Fruit fly (Drosophila melanogaster) whole organism, pupa: Measurements from ENCODE around the gene CG14450.

ENCODE experiments used
- CG10348 ChIP-seq: fragments of 200-800 bp; sonication (Bioruptor generic); IDR thresholded peaks from 2 replicates; pipeline ENCODE4 v1.3.6; 2022; ENCODE audit warnings: missing biosample characterization, missing genetic modification characterization
- CG12605 ChIP-seq: fragments of 200-800 bp; sonication (Bioruptor generic); IDR thresholded peaks from 2 replicates; pipeline ENCODE4 v1.3.6; 2022; ENCODE audit warnings: missing biosample characterization, missing genetic modification characterization
- CG13204 ChIP-seq: fragments of 200-800 bp; sonication (Bioruptor generic); optimal IDR thresholded peaks from 2 replicates; lab custom pipeline; 2018; ENCODE audit warnings: missing biosample characterization, mild to moderate bottlenecking, missing genetic modification characterization, moderate library complexity
- CG14655 ChIP-seq: fragments of 200-800 bp; sonication (Bioruptor generic); optimal IDR thresholded peaks from 3 replicates; lab custom pipeline; 2017; ENCODE audit warnings: mild to moderate bottlenecking, missing biosample characterization, missing genetic modification reagents, missing genetic modification characterization
- CG15710 ChIP-seq: fragments of 200-800 bp; sonication (Bioruptor generic); optimal IDR thresholded peaks from 2 replicates; lab custom pipeline; 2018; ENCODE audit warnings: missing biosample characterization, mild to moderate bottlenecking, missing genetic modification characterization, moderate library complexity
- CG17806 ChIP-seq: fragments of 200-800 bp; sonication (Bioruptor generic); optimal IDR thresholded peaks from 2 replicates; lab custom pipeline; 2018; ENCODE audit warnings: missing biosample characterization, mild to moderate bottlenecking, missing genetic modification characterization, moderate library complexity
- CG32121 ChIP-seq: fragments of 200-800 bp; sonication (Bioruptor generic); IDR thresholded peaks from 2 replicates; pipeline ENCODE4 v1.3.6; 2022; ENCODE audit warnings: missing biosample characterization, missing genetic modification characterization
- CG34367 ChIP-seq: fragments of 200-800 bp; sonication (Bioruptor generic); optimal IDR thresholded peaks from 2 replicates; lab custom pipeline; 2018; ENCODE audit warnings: missing biosample characterization, mild to moderate bottlenecking, missing genetic modification characterization
- CG8301 ChIP-seq: fragments of 200-800 bp; sonication (Bioruptor generic); optimal IDR thresholded peaks from 2 replicates; lab custom pipeline; 2018; ENCODE audit warnings: missing biosample characterization, mild to moderate bottlenecking, missing genetic modification characterization
- CG9948 ChIP-seq: fragments of 200-800 bp; sonication (Bioruptor generic); optimal IDR thresholded peaks from 2 replicates; lab custom pipeline; 2018; ENCODE audit warnings: missing biosample characterization, mild to moderate bottlenecking, missing genetic modification characterization, moderate library complexity
- D1 ChIP-seq: fragments of 200-800 bp; sonication (Bioruptor generic); optimal IDR thresholded peaks from 2 replicates; lab custom pipeline; 2018; ENCODE audit warnings: missing biosample characterization, mild to moderate bottlenecking, missing genetic modification characterization, moderate library complexity
- EcR ChIP-seq: fragments of 200-800 bp; sonication (Bioruptor generic); optimal IDR thresholded peaks from 3 replicates; lab custom pipeline; 2019; ENCODE audit warnings: missing biosample characterization, missing genetic modification characterization, mild to moderate bottlenecking, moderate library complexity, missing genetic modification reagents
- Pif1A ChIP-seq: fragments of 200-800 bp; sonication (Bioruptor generic); optimal IDR thresholded peaks from 3 replicates; lab custom pipeline; 2016; ENCODE audit warnings: missing biosample characterization, missing genetic modification characterization
- Pif1B ChIP-seq: fragments of 200-800 bp; sonication (Bioruptor generic); optimal IDR thresholded peaks from 3 replicates; lab custom pipeline; 2016; ENCODE audit warnings: missing biosample characterization, missing genetic modification characterization
- Snoo ChIP-seq: fragments of 200-800 bp; sonication (Bioruptor generic); optimal IDR thresholded peaks from 3 replicates; lab custom pipeline; 2017; ENCODE audit warnings: missing biosample characterization, mild to moderate bottlenecking, missing genetic modification characterization, inconsistent platforms
- fd96Ca ChIP-seq: fragments of 200-800 bp; sonication (Bioruptor generic); IDR thresholded peaks from 3 replicates; pipeline ENCODE4 v1.3.6; 2022; ENCODE audit warnings: missing biosample characterization, missing genetic modification characterization
- rn ChIP-seq: fragments of 200-800 bp; sonication (Bioruptor generic); IDR thresholded peaks from 2 replicates; pipeline ENCODE4 v1.3.6; 2022; ENCODE audit warnings: missing biosample characterization, missing genetic modification characterization

The CG14450 gene

dm6 chr3L:22686987-22687386 lies 40.6 kb downstream of the CG14450 start, which contains the start of the genes CG14455 and CG14456:
Gene CG14455 (minus strand): TSS chr3L:22687087.
Gene CG14456 (plus strand): TSS chr3L:22687222.
- TF ChIP-seq D1 (tag; lab: Kevin White, UChicago) (no peak), CG9948 (no peak), CG17806 (tag; lab: Kevin White, UChicago) (no peak), fd96Ca (GFP tag; lab: Robert Waterston, UW) (no peak), CG13204 (GFP tag; lab: Kevin White, UChicago) (no peak), CG10348 (GFP tag; lab: Robert Waterston, UW) (no peak), rn (GFP tag; lab: Robert Waterston, UW) (no peak), Snoo (tag; lab: Kevin White, UChicago) (no peak), CG12605 (GFP tag; lab: Robert Waterston, UW) (no peak), CG15710 (tag; lab: Kevin White, UChicago) (no peak)

- TF ChIP-seq CG17806 (tag; lab: Kevin White, UChicago) (no peak), CG14655 (GFP tag; lab: Kevin White, UChicago) (no peak), CG8301 (no peak), Pif1B (no peak), Snoo (tag; lab: Kevin White, UChicago) (no peak), EcR (GFP tag; lab: Kevin White, UChicago) (no peak), fd96Ca (GFP tag; lab: Robert Waterston, UW) (no peak), rn (GFP tag; lab: Robert Waterston, UW) (no peak), CG34367 (no peak), CG10348 (GFP tag; lab: Robert Waterston, UW) (no peak), Pif1A (GFP tag; lab: Kevin White, UChicago) (no peak), CG9948 (no peak), CG32121 (GFP tag; lab: Robert Waterston, UW) (no peak)
Observed at dm6 chr3L:22680932-22681331, 46.7 kb downstream of the CG14450 start.
